Worm (Caenorhabditis elegans) whole organism, L4 larva: Measurements from ENCODE around the gene osm-7.
A peak's percentile ranks its signal among the peaks of the same experiment; 100 is the strongest.

Source experiments
- F10B5.3 ChIP-seq: sonication (generic microtip); optimal IDR thresholded peaks from 2 replicates; lab custom pipeline; 2016; ENCODE audit warnings: mild to moderate bottlenecking, missing genetic modification characterization, missing compliant biosample characterization
- F37D6.2 ChIP-seq: sonication (generic microtip); optimal IDR thresholded peaks from 2 replicates; lab custom pipeline; 2016; ENCODE audit warnings: mild to moderate bottlenecking, missing genetic modification characterization, missing compliant biosample characterization
- T20F7.1 ChIP-seq: fragments of 200-800 bp; sonication (Bioruptor generic); optimal IDR thresholded peaks from 2 replicates; lab custom pipeline; 2018; ENCODE audit warnings: mild to moderate bottlenecking, missing genetic modification characterization, missing compliant biosample characterization
- Y5F2A.4 ChIP-seq: fragments of 200-800 bp; sonication (Bioruptor generic); optimal IDR thresholded peaks from 2 replicates; lab custom pipeline; 2018; ENCODE audit warnings: mild to moderate bottlenecking, missing genetic modification characterization, missing compliant biosample characterization
- Y75B8A.6 ChIP-seq: fragments of 200-800 bp; sonication (Bioruptor generic); IDR thresholded peaks from 2 replicates; pipeline ENCODE4 v1.3.6; 2022; ENCODE audit warnings: missing genetic modification reagents, missing genetic modification characterization, missing compliant biosample characterization
- ZK546.5 ChIP-seq, 2 experiments: sonication (generic microtip); optimal IDR thresholded peaks; 2 replicates each; lab custom pipeline; 2017; ENCODE audit warnings: missing biosample characterization in 2 of 2, missing genetic modification characterization in 2 of 2
- aha-1 ChIP-seq: fragments of 150-350 bp; peaks from one replicate; lab custom pipeline; 2014; ENCODE audit warnings: missing biosample characterization, missing genetic modification characterization
- ama-1 ChIP-seq: fragments of 150-350 bp; optimal IDR thresholded peaks from 2 replicates; lab custom pipeline; 2014; ENCODE audit warnings: inconsistent platforms, mixed read lengths
- arid-1 ChIP-seq: fragments of 200-800 bp; sonication (Bioruptor generic); conservative IDR thresholded peaks from 2 replicates; pipeline ENCODE4 v1.3.6; 2022; ENCODE audit warnings: missing genetic modification reagents, missing genetic modification characterization, missing compliant biosample characterization
- ceh-44 ChIP-seq: fragments of 200-800 bp; sonication (Bioruptor generic); IDR thresholded peaks from 2 replicates; pipeline ENCODE4 v1.3.6; 2022; ENCODE audit warnings: missing genetic modification reagents, missing genetic modification characterization, missing compliant biosample characterization
- cey-2 ChIP-seq: sonication (generic microtip); optimal IDR thresholded peaks from 3 replicates; lab custom pipeline; 2017; ENCODE audit warnings: missing genetic modification characterization, mild to moderate bottlenecking, missing compliant biosample characterization, antibody characterized with exemption, borderline replicate concordance; ENCODE audit not compliant: insufficient read depth
- daf-12 ChIP-seq: fragments of 150-350 bp; optimal IDR thresholded peaks from 2 replicates; lab custom pipeline; 2014; ENCODE audit warnings: missing biosample characterization, missing genetic modification reagents, missing genetic modification characterization
- daf-16 ChIP-seq, 3 experiments: sonication (generic microtip); optimal IDR thresholded peaks; 2 replicates each; lab custom pipeline; 2016 to 2017; ENCODE audit warnings: missing genetic modification characterization in 3 of 3, missing genetic modification reagents in 3 of 3, mild to moderate bottlenecking in 2 of 3, missing compliant biosample characterization in 2 of 3, missing biosample characterization in 1 of 3, moderate library complexity in 1 of 3
- daf-19 ChIP-seq: fragments of 200-800 bp; sonication (Bioruptor generic); conservative IDR thresholded peaks from 2 replicates; pipeline ENCODE4 v1.3.6; 2022; ENCODE audit warnings: missing genetic modification characterization, missing compliant biosample characterization
- daf-8 ChIP-seq: fragments of 200-800 bp; sonication (Bioruptor generic); IDR thresholded peaks from 2 replicates; pipeline ENCODE4 v1.3.6; 2022; ENCODE audit warnings: missing genetic modification characterization, missing compliant biosample characterization
- dmd-6 ChIP-seq: fragments of 200-800 bp; sonication (Bioruptor generic); IDR thresholded peaks from 2 replicates; pipeline ENCODE4 v1.3.6; 2022; ENCODE audit warnings: missing genetic modification reagents, missing genetic modification characterization, missing compliant biosample characterization
- dve-1 ChIP-seq: sonication (generic microtip); optimal IDR thresholded peaks from 2 replicates; lab custom pipeline; 2017; ENCODE audit warnings: antibody characterized with exemption, mild to moderate bottlenecking, missing genetic modification characterization, missing compliant biosample characterization; ENCODE audit not compliant: insufficient read depth
- egl-27 ChIP-seq: sonication (generic microtip); optimal IDR thresholded peaks from 3 replicates; lab custom pipeline; 2017; ENCODE audit warnings: missing biosample characterization, missing genetic modification reagents, missing genetic modification characterization
- hif-1 ChIP-seq, 2 experiments: sonication (generic microtip); optimal IDR thresholded peaks; 2 replicates each; lab custom pipeline; 2016 to 2017; ENCODE audit warnings: missing compliant biosample characterization in 2 of 2, missing genetic modification characterization in 2 of 2, missing genetic modification reagents in 2 of 2, missing genotype in 2 of 2, mild to moderate bottlenecking in 1 of 2
- hlh-11 ChIP-seq: fragments of 200-800 bp; sonication (Bioruptor generic); optimal IDR thresholded peaks from 2 replicates; lab custom pipeline; 2018; ENCODE audit warnings: mild to moderate bottlenecking, missing genetic modification characterization, missing compliant biosample characterization
- jun-1 ChIP-seq: fragments of 150-350 bp; optimal IDR thresholded peaks from 2 replicates; lab custom pipeline; 2014; ENCODE audit warnings: missing biosample characterization, missing genetic modification reagents, missing genetic modification characterization
- lin-13 ChIP-seq: fragments of 150-350 bp; optimal IDR thresholded peaks from 2 replicates; lab custom pipeline; 2014; ENCODE audit warnings: missing biosample characterization, missing genetic modification reagents, missing genetic modification characterization
- lin-38 ChIP-seq: fragments of 200-800 bp; sonication (Bioruptor generic); IDR thresholded peaks from 2 replicates; pipeline ENCODE4 v1.3.6; 2022; ENCODE audit warnings: missing genetic modification reagents, missing genetic modification characterization, missing compliant biosample characterization
- lin-39 ChIP-seq: fragments of 150-350 bp; optimal IDR thresholded peaks from 2 replicates; lab custom pipeline; 2014; ENCODE audit warnings: missing biosample characterization, missing genetic modification reagents, missing genetic modification characterization
- madf-5 ChIP-seq, 2 experiments: fragments of 200-800 bp; sonication (Bioruptor generic); IDR thresholded peaks; 2 replicates each; pipeline ENCODE4 v1.3.6; 2022; ENCODE audit warnings: missing compliant biosample characterization in 2 of 2, missing genetic modification characterization in 2 of 2
- mdl-1 ChIP-seq, 2 experiments: fragments of 150-350 bp in 1 of 2; sonication (generic microtip) in 1 of 2; optimal IDR thresholded peaks; 2 replicates each; lab custom pipeline; 2014 to 2017; ENCODE audit warnings: missing biosample characterization in 2 of 2, missing genetic modification characterization in 2 of 2
- mxl-2 ChIP-seq: fragments of 200-800 bp; sonication (Bioruptor generic); conservative IDR thresholded peaks from 2 replicates; pipeline ENCODE4 v1.3.6; 2022; ENCODE audit warnings: missing genetic modification reagents, missing genetic modification characterization, missing compliant biosample characterization
- mxl-3 ChIP-seq: fragments of 200-800 bp; sonication (Bioruptor generic); optimal IDR thresholded peaks from 2 replicates; lab custom pipeline; 2018; ENCODE audit warnings: mild to moderate bottlenecking, missing genetic modification characterization, missing compliant biosample characterization
- nhr-10 ChIP-seq: fragments of 150-350 bp; optimal IDR thresholded peaks from 2 replicates; lab custom pipeline; 2014; ENCODE audit warnings: missing biosample characterization, missing genetic modification characterization
- nhr-48 ChIP-seq: sonication (generic microtip); optimal IDR thresholded peaks from 2 replicates; lab custom pipeline; 2016; ENCODE audit warnings: mild to moderate bottlenecking, missing genetic modification characterization, missing compliant biosample characterization
- nhr-6 ChIP-seq: fragments of 150-350 bp; optimal IDR thresholded peaks from 2 replicates; lab custom pipeline; 2014; ENCODE audit warnings: missing biosample characterization, missing genetic modification characterization
- nhr-77 ChIP-seq: fragments of 150-350 bp; optimal IDR thresholded peaks from 2 replicates; lab custom pipeline; 2014; ENCODE audit warnings: missing biosample characterization, missing genetic modification characterization
- pha-4 ChIP-seq, 2 experiments: fragments of 150-350 bp in 1 of 2; fragments of 200-800 bp in 1 of 2; sonication (Bioruptor generic) in 1 of 2; IDR thresholded peaks in 1 of 2; optimal IDR thresholded peaks in 1 of 2; 2 replicates each; pipeline versions ENCODE4 v1.3.6 to Lab custom; 2014 to 2022; ENCODE audit warnings: missing genetic modification characterization in 2 of 2, missing genetic modification reagents in 2 of 2, missing biosample characterization in 1 of 2, missing compliant biosample characterization in 1 of 2
- pqm-1 ChIP-seq: sonication (generic microtip); optimal IDR thresholded peaks from 2 replicates; lab custom pipeline; 2017; ENCODE audit warnings: missing biosample characterization, missing genetic modification characterization
- rbr-2 ChIP-seq: sonication (generic microtip); optimal IDR thresholded peaks from 2 replicates; lab custom pipeline; 2016; ENCODE audit warnings: missing genotype, missing genetic modification characterization, missing compliant biosample characterization
- saeg-2 ChIP-seq: fragments of 200-800 bp; sonication (Bioruptor generic); IDR thresholded peaks from 2 replicates; pipeline ENCODE4 v1.3.6; 2022; ENCODE audit warnings: missing genetic modification reagents, missing genetic modification characterization, missing compliant biosample characterization
- sdz-12 ChIP-seq: fragments of 200-800 bp; sonication (Bioruptor generic); optimal IDR thresholded peaks from 2 replicates; lab custom pipeline; 2018; ENCODE audit warnings: mild to moderate bottlenecking, missing genetic modification characterization, missing compliant biosample characterization
- set-16 ChIP-seq: fragments of 200-800 bp; sonication (Bioruptor generic); IDR thresholded peaks from 2 replicates; pipeline ENCODE4 v1.3.6; 2022; ENCODE audit warnings: missing genetic modification reagents, missing genetic modification characterization, missing compliant biosample characterization
- snpc-1.2 ChIP-seq: fragments of 200-800 bp; sonication (Bioruptor generic); IDR thresholded peaks from 2 replicates; pipeline ENCODE4 v1.3.6; 2022; ENCODE audit warnings: missing genetic modification reagents, missing genetic modification characterization, missing compliant biosample characterization
- spr-1 ChIP-seq: sonication (generic microtip); optimal IDR thresholded peaks from 2 replicates; lab custom pipeline; 2016; ENCODE audit warnings: mild to moderate bottlenecking, missing genetic modification characterization, missing compliant biosample characterization
- unc-130 ChIP-seq: sonication (generic microtip); optimal IDR thresholded peaks from 2 replicates; lab custom pipeline; 2016; ENCODE audit warnings: missing genetic modification reagents, missing genetic modification characterization, missing compliant biosample characterization
- unc-62 ChIP-seq, 3 experiments: fragments of 150-350 bp in 1 of 3; sonication (generic microtip); optimal IDR thresholded peaks in 2 of 3; peaks in 1 of 3; 1 replicate in 1 of 3; 2 replicates in 2 of 3; lab custom pipeline; 2014 to 2017; ENCODE audit warnings: missing biosample characterization in 3 of 3, missing genetic modification characterization in 3 of 3, missing genetic modification reagents in 3 of 3, missing genotype in 1 of 3
- vab-7 ChIP-seq: fragments of 200-800 bp; sonication (Bioruptor generic); IDR thresholded peaks from 2 replicates; pipeline ENCODE4 v1.3.6; 2022; ENCODE audit warnings: missing genetic modification reagents, missing genetic modification characterization, missing compliant biosample characterization
- zfp-2 ChIP-seq: sonication (generic microtip); optimal IDR thresholded peaks from 2 replicates; lab custom pipeline; 2016; ENCODE audit warnings: mild to moderate bottlenecking, missing genetic modification characterization, missing compliant biosample characterization
- zip-11 ChIP-seq: fragments of 200-800 bp; sonication (Bioruptor generic); IDR thresholded peaks from 2 replicates; pipeline ENCODE4 v1.3.6; 2022; ENCODE audit warnings: missing genetic modification characterization, missing compliant biosample characterization

osm-7 gene

ce11 chrIII:13535735-13536390 lies 40.1 kb upstream of the osm-7 start:
- TF ChIP-seq Y5F2A.4 (GFP tag; lab: Kevin White, UChicago) (no peak), nhr-6 (no peak), aha-1 (peak; percentile 96), mdl-1 (tag; optimal IDR thresholded peaks at IDR 0.05; lab: Kevin White, UChicago) (no peak), mxl-2 (GFP tag; lab: Robert Waterston, UW) (no peak), cey-2 (tag; lab: Kevin White, UChicago) (no peak), saeg-2 (GFP tag; lab: Robert Waterston, UW) (no peak), dmd-6 (GFP tag; lab: Robert Waterston, UW) (no peak)

ce11 chrIII:13540791-13541190 lies 35.2 kb upstream of the osm-7 start:
- TF ChIP-seq snpc-1.2 = no peak
- no peak for TF ChIP-seq F37D6.2
- TF ChIP-seq set-16 (GFP tag; lab: Robert Waterston, UW) = peak; percentile 50
- no peak for TF ChIP-seq ceh-44 (GFP tag; lab: Robert Waterston, UW)
- no peak for TF ChIP-seq mdl-1 (tag; optimal IDR thresholded peaks at IDR 0.05; lab: Kevin White, UChicago)
- no peak for TF ChIP-seq T20F7.1 (GFP tag; lab: Kevin White, UChicago)
- TF ChIP-seq, all 104 proteins: peak for 1

ce11 chrIII:13542458-13542857 lies 33.5 kb upstream of the osm-7 start:
- TF ChIP-seq F10B5.3 (no peak), nhr-10 (tag; lab: Kevin White, UChicago) (peak; percentile 49), unc-130 (GFP tag; lab: Kevin White, UChicago) (no peak), nhr-6 (no peak), daf-16 (GFP tag; optimal IDR thresholded peaks at IDR 0.05; lab: Kevin White, UChicago) (no peak), daf-16 (tag; optimal IDR thresholded peaks at IDR 0.05; lab: Kevin White, UChicago) (peak; percentile 32), Y75B8A.6 (no peak), spr-1 (tag; lab: Kevin White, UChicago) (no peak), dmd-6 (GFP tag; lab: Robert Waterston, UW) (peak; percentile 62), lin-38 (GFP tag; lab: Robert Waterston, UW) (peak; percentile 21; the same call in 1 of the 2 replicates), jun-1 (tag; lab: Kevin White, UChicago) (no peak), daf-8 (GFP tag; lab: Robert Waterston, UW) (no peak), dve-1 (tag; lab: Kevin White, UChicago) (peak; percentile 24), nhr-77 (tag; lab: Kevin White, UChicago) (peak; percentile 21), lin-39 (tag; lab: Kevin White, UChicago) (no peak), egl-27 (no peak), vab-7 (no peak), daf-19 (GFP tag; lab: Robert Waterston, UW) (no peak), arid-1 (GFP tag; lab: Robert Waterston, UW) (no peak), unc-62 (GFP tag; optimal IDR thresholded peaks at IDR 0.05 in 1 of 2; lab: Kevin White, UChicago) (peak in 1 of 2 experiments; percentile 82), unc-62 (tag; optimal IDR thresholded peaks at IDR 0.05; lab: Kevin White, UChicago) (no peak), ama-1 (no peak), pqm-1 (tag; lab: Kevin White, UChicago) (peak; percentile 46), zfp-2 (tag; lab: Kevin White, UChicago) (no peak), rbr-2 (tag; lab: Kevin White, UChicago) (no peak), nhr-48 (peak; percentile 17), sdz-12 (GFP tag; lab: Kevin White, UChicago) (no peak), daf-12 (tag; lab: Kevin White, UChicago) (no peak), zip-11 (GFP tag; lab: Robert Waterston, UW) (no peak), madf-5 (GFP tag; IDR thresholded peaks at IDR 0.05; lab: Robert Waterston, UW) (no peak), pha-4 (GFP tag; IDR thresholded peaks at IDR 0.05; lab: Robert Waterston, UW) (no peak), pha-4 (tag; optimal IDR thresholded peaks at IDR 0.05; lab: Kevin White, UChicago) (no peak), hif-1 (tag; optimal IDR thresholded peaks at IDR 0.05; lab: Kevin White, UChicago) (no peak), lin-13 (peak; percentile 33), hlh-11 (tag; lab: Kevin White, UChicago) (peak; percentile 70), mxl-3 (GFP tag; lab: Kevin White, UChicago) (peak; percentile 46), snpc-1.2 (no peak), ZK546.5 (tag; optimal IDR thresholded peaks at IDR 0.05; lab: Kevin White, UChicago) (no peak)
